Worm (Caenorhabditis elegans): ENCODE results near the gene txt-10.

- no peak for TF ChIP-seq mec-3 (tag; optimal IDR thresholded peaks at IDR 0.05; ENCODE audit: borderline replicate concordance)
- no peak for TF ChIP-seq ceh-30 (tag; optimal IDR thresholded peaks at IDR 0.05)
- no peak for TF ChIP-seq Y22D7AL.16 (tag; optimal IDR thresholded peaks at IDR 0.05)
- TF ChIP-seq nfya-1 (tag; optimal IDR thresholded peaks at IDR 0.05), result no peak
- TF ChIP-seq ama-1 (optimal IDR thresholded peaks at IDR 0.05), result no peak
- no peak for TF ChIP-seq K02D7.2 (tag; optimal IDR thresholded peaks at IDR 0.05)
- no peak for TF ChIP-seq ceh-31 (tag; optimal IDR thresholded peaks at IDR 0.05)
- no peak for TF ChIP-seq pag-3 (tag; optimal IDR thresholded peaks at IDR 0.05; ENCODE audit: borderline replicate concordance)
- no peak for TF ChIP-seq elt-2 (tag; optimal IDR thresholded peaks at IDR 0.05)
- TF ChIP-seq fkh-10 (GFP tag; optimal IDR thresholded peaks at IDR 0.05), result no peak
Measured at ce11 chrV:10508855-10509254, 23.8 kb downstream of the txt-10 start, which contains the start of gene C35A5.6.
